Worm (Caenorhabditis elegans) whole organism, L3 larva: Measurements from ENCODE around the gene gen-1.

Source experiments
- R02D3.7 ChIP-seq: fragments of 150-350 bp; optimal IDR thresholded peaks from 2 replicates; lab custom pipeline; 2014; ENCODE audit warnings: missing biosample characterization, missing genetic modification characterization
- ZK546.5 ChIP-seq: sonication (generic microtip); optimal IDR thresholded peaks from 2 replicates; lab custom pipeline; 2017; ENCODE audit warnings: missing biosample characterization, missing genetic modification characterization
- aly-2 ChIP-seq: fragments of 150-350 bp; optimal IDR thresholded peaks from 2 replicates; lab custom pipeline; 2014; ENCODE audit warnings: missing biosample characterization, missing genetic modification characterization
- ama-1 ChIP-seq: fragments of 150-350 bp; optimal IDR thresholded peaks from 2 replicates; lab custom pipeline; 2018
- ceh-16 ChIP-seq: sonication (generic microtip); optimal IDR thresholded peaks from 2 replicates; lab custom pipeline; 2017; ENCODE audit warnings: missing biosample characterization, missing genetic modification characterization
- ceh-28 ChIP-seq: fragments of 150-350 bp; optimal IDR thresholded peaks from 2 replicates; lab custom pipeline; 2014; ENCODE audit warnings: missing biosample characterization, missing genetic modification reagents, missing genetic modification characterization
- ceh-82 ChIP-seq: fragments of 150-350 bp; optimal IDR thresholded peaks from 2 replicates; lab custom pipeline; 2014; ENCODE audit warnings: missing biosample characterization, missing genetic modification characterization
- ceh-9 ChIP-seq: sonication (generic microtip); optimal IDR thresholded peaks from 2 replicates; lab custom pipeline; 2018; ENCODE audit warnings: missing biosample characterization, missing genetic modification characterization
- daf-12 ChIP-seq: fragments of 150-350 bp; optimal IDR thresholded peaks from 2 replicates; lab custom pipeline; 2014; ENCODE audit warnings: missing biosample characterization, missing genetic modification reagents, missing genetic modification characterization
- egl-27 ChIP-seq: sonication (generic microtip); optimal IDR thresholded peaks from 4 replicates; lab custom pipeline; 2017; ENCODE audit warnings: missing biosample characterization, missing genetic modification reagents, missing genetic modification characterization
- egl-5 ChIP-seq: fragments of 150-350 bp; optimal IDR thresholded peaks from 2 replicates; lab custom pipeline; 2017; ENCODE audit warnings: missing biosample characterization, missing genetic modification reagents, missing genetic modification characterization, inconsistent platforms
- elt-1 ChIP-seq: fragments of 150-350 bp; optimal IDR thresholded peaks from 2 replicates; lab custom pipeline; 2014; ENCODE audit warnings: missing biosample characterization, missing genetic modification characterization
- elt-2 ChIP-seq: sonication (generic microtip); optimal IDR thresholded peaks from 2 replicates; lab custom pipeline; 2016; ENCODE audit warnings: missing genetic modification reagents, mild to moderate bottlenecking, missing genetic modification characterization, missing compliant biosample characterization
- eor-1 ChIP-seq, 2 experiments: fragments of 150-350 bp; optimal IDR thresholded peaks; 2 replicates each; lab custom pipeline; 2014 to 2018; ENCODE audit warnings: missing biosample characterization in 2 of 2, missing genetic modification characterization in 2 of 2
- fkh-10 ChIP-seq: sonication (generic microtip); optimal IDR thresholded peaks from 2 replicates; lab custom pipeline; 2017; ENCODE audit warnings: missing biosample characterization, missing genetic modification reagents, missing genetic modification characterization
- fkh-2 ChIP-seq: fragments of 150-350 bp; optimal IDR thresholded peaks from 2 replicates; lab custom pipeline; 2014; ENCODE audit warnings: missing biosample characterization, missing genetic modification reagents, missing genetic modification characterization
- fos-1 ChIP-seq: fragments of 150-350 bp; optimal IDR thresholded peaks from 2 replicates; lab custom pipeline; 2014; ENCODE audit warnings: missing biosample characterization, missing genetic modification characterization
- hmg-11 ChIP-seq: sonication (generic microtip); optimal IDR thresholded peaks from 2 replicates; lab custom pipeline; 2016; ENCODE audit warnings: missing genetic modification characterization, missing compliant biosample characterization
- jun-1 ChIP-seq: fragments of 150-350 bp; optimal IDR thresholded peaks from 2 replicates; lab custom pipeline; 2014; ENCODE audit warnings: missing biosample characterization, missing genetic modification reagents, missing genetic modification characterization
- lin-15B ChIP-seq: fragments of 150-350 bp; optimal IDR thresholded peaks from 2 replicates; lab custom pipeline; 2014; ENCODE audit warnings: missing biosample characterization, missing genetic modification characterization
- lin-39 ChIP-seq: fragments of 150-350 bp; optimal IDR thresholded peaks from 2 replicates; lab custom pipeline; 2018; ENCODE audit warnings: missing biosample characterization, missing genetic modification reagents, missing genetic modification characterization
- mml-1 ChIP-seq: fragments of 150-350 bp; sonication (generic microtip); optimal IDR thresholded peaks from 3 replicates; lab custom pipeline; 2014; ENCODE audit warnings: missing biosample characterization, missing genetic modification characterization
- nfya-1 ChIP-seq: sonication (generic microtip); optimal IDR thresholded peaks from 2 replicates; lab custom pipeline; 2017; ENCODE audit warnings: missing genetic modification characterization, mild to moderate bottlenecking, missing compliant biosample characterization, antibody characterized with exemption, moderate library complexity; ENCODE audit not compliant: insufficient read depth
- nhr-12 ChIP-seq: fragments of 150-350 bp; optimal IDR thresholded peaks from 2 replicates; lab custom pipeline; 2014; ENCODE audit warnings: missing biosample characterization, missing genetic modification characterization
- nhr-23 ChIP-seq: fragments of 150-350 bp; optimal IDR thresholded peaks from 2 replicates; lab custom pipeline; 2014; ENCODE audit warnings: missing biosample characterization, missing genetic modification reagents, missing genetic modification characterization
- nhr-237 ChIP-seq: fragments of 150-350 bp; optimal IDR thresholded peaks from 2 replicates; lab custom pipeline; 2014; ENCODE audit warnings: missing biosample characterization, missing genetic modification characterization
- nhr-25 ChIP-seq: sonication (generic microtip); optimal IDR thresholded peaks from 2 replicates; lab custom pipeline; 2017; ENCODE audit warnings: missing biosample characterization, missing genetic modification characterization
- nhr-28 ChIP-seq: fragments of 150-350 bp; optimal IDR thresholded peaks from 2 replicates; lab custom pipeline; 2014; ENCODE audit warnings: missing biosample characterization, missing genetic modification characterization
- nhr-43 ChIP-seq: sonication (generic microtip); optimal IDR thresholded peaks from 2 replicates; lab custom pipeline; 2016; ENCODE audit warnings: mild to moderate bottlenecking, missing genetic modification characterization, missing compliant biosample characterization; ENCODE audit not compliant: poor library complexity, severe bottlenecking
- nhr-67 ChIP-seq: fragments of 150-350 bp; optimal IDR thresholded peaks from 2 replicates; lab custom pipeline; 2014; ENCODE audit warnings: missing biosample characterization, missing genetic modification characterization
- nhr-76 ChIP-seq: fragments of 150-350 bp; sonication (generic microtip); optimal IDR thresholded peaks from 5 replicates; lab custom pipeline; 2014; ENCODE audit warnings: missing biosample characterization, missing genetic modification characterization
- pha-4 ChIP-seq: fragments of 150-350 bp; optimal IDR thresholded peaks from 2 replicates; lab custom pipeline; 2014; ENCODE audit warnings: missing biosample characterization, missing genetic modification reagents, missing genetic modification characterization
- pqm-1 ChIP-seq: fragments of 150-350 bp; optimal IDR thresholded peaks from 2 replicates; lab custom pipeline; 2017; ENCODE audit warnings: missing biosample characterization, missing genetic modification characterization, inconsistent platforms
- tbx-2 ChIP-seq: sonication (generic microtip); optimal IDR thresholded peaks from 2 replicates; lab custom pipeline; 2016; ENCODE audit warnings: mild to moderate bottlenecking, missing genetic modification characterization, missing compliant biosample characterization
- unc-39 ChIP-seq: sonication (generic microtip); optimal IDR thresholded peaks from 4 replicates; lab custom pipeline; 2017; ENCODE audit warnings: missing biosample characterization, missing genetic modification characterization
- unc-62 ChIP-seq: fragments of 150-350 bp; sonication (generic microtip); optimal IDR thresholded peaks from 4 replicates; lab custom pipeline; 2014; ENCODE audit warnings: missing biosample characterization, missing genetic modification reagents, missing genetic modification characterization
- ztf-11 ChIP-seq: fragments of 150-350 bp; optimal IDR thresholded peaks from 2 replicates; lab custom pipeline; 2014; ENCODE audit warnings: missing biosample characterization, missing genetic modification characterization
- ztf-4 ChIP-seq: fragments of 150-350 bp; optimal IDR thresholded peaks from 2 replicates; lab custom pipeline; 2014; ENCODE audit warnings: missing biosample characterization, missing genetic modification characterization

The gen-1 gene

DNA sequence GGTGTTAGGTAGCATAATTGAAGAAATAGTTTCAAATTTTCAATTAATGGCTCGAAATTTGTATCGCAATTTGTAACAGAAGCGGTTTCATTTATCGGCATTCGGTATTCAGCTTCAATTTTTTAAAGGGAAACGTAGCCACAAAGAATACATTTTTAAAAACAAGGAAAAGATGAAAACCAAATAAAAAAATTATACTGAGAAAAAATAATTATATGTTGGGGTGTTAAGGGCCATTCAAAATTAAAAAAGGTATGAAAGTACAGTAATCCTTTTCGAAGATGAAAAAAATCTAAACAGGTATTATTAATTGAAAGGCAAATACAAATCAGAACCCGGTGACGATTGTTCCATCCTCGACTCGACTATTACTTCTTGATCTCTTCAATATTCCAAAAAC is 10.3 kb upstream of the gen-1 start, which contains the start of gene srg-1:
srg-1 (minus strand) TSS at position 101 of the 400 bp plus-strand sequence.
- TF ChIP-seq ZK546.5 (no peak), nhr-23 (no peak), fkh-2 (tag; lab: Kevin White, UChicago) (no peak), egl-27 (tag; lab: Kevin White, UChicago) (no peak), lin-39 (tag; lab: Kevin White, UChicago) (no peak), ztf-11 (tag; lab: Kevin White, UChicago) (no peak), lin-15B (no peak), R02D3.7 (tag; lab: Kevin White, UChicago) (no peak), fos-1 (tag; lab: Kevin White, UChicago) (no peak), aly-2 (tag; lab: Kevin White, UChicago) (no peak), elt-2 (tag; lab: Kevin White, UChicago) (no peak), tbx-2 (tag; lab: Kevin White, UChicago) (no peak), pqm-1 (tag; lab: Kevin White, UChicago) (no peak), egl-5 (tag; lab: Kevin White, UChicago) (no peak), nhr-12 (tag; lab: Kevin White, UChicago) (no peak), elt-1 (tag; lab: Kevin White, UChicago) (no peak), nhr-25 (no peak), mml-1 (tag; lab: Kevin White, UChicago) (no peak), ztf-4 (tag; lab: Kevin White, UChicago) (no peak)

DNA sequence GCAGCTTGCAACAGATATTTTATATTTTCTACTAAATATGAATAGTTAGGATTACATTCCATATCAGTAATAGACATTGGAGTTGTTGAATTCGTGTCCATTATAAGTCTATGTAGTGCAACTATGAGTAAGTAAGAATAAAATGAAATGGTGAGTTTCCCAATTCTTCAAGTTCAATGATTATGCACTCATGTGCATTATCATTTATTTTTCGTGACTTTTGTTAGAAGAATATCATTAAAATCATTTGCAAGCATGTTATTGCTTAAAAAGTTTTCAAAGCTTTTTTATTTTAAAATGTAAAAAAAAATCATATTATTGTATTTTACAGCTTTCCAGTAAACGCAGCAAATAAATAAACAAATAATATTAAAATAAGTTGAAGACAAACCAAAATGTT is 8.7 kb upstream of the gen-1 start, which contains the start of gene srg-9:
srg-9 (minus strand) TSS at position 101 of the 400 bp plus-strand sequence.
- no peak for TF ChIP-seq ceh-9 (tag; lab: Kevin White, UChicago)
- no peak for TF ChIP-seq nhr-76 (tag; lab: Kevin White, UChicago)
- TF ChIP-seq nhr-237 (tag; lab: Kevin White, UChicago), result no peak
- no peak for TF ChIP-seq daf-12 (tag; lab: Kevin White, UChicago)
- no peak for TF ChIP-seq ceh-16 (tag; lab: Kevin White, UChicago)
- no peak for TF ChIP-seq ceh-28
- no peak for TF ChIP-seq aly-2 (tag; lab: Kevin White, UChicago)
- TF ChIP-seq, all 47 proteins: peak for 0

DNA sequence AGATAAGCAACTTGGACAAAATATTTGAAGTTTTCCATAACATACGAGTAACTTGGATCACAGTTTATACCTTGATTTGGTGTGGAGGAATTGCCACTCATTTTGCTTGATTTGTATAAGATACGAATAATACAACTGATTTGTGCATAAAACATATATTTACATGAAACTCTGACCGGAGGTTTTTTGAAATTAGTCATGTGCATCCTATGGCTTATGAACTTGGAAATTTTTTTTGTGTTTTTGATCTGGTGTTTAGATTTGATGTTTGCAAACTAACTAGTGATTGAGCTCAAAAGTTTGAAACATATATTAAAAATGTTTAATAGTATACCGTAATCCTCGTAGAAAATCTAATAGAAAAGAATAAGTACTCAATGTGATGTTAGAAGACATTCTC is 6.8 kb upstream of the gen-1 start, which contains the start of gene srg-8:
srg-8 (minus strand) TSS at position 101 of the 400 bp plus-strand sequence.
- TF ChIP-seq eor-1 (tag; optimal IDR thresholded peaks at IDR 0.05; lab: Kevin White, UChicago), result no peak
- TF ChIP-seq unc-62 (GFP tag; lab: Kevin White, UChicago), result no peak
- no peak for TF ChIP-seq nhr-43 (tag; lab: Kevin White, UChicago)
- TF ChIP-seq fkh-10 (GFP tag; lab: Kevin White, UChicago), result no peak

DNA sequence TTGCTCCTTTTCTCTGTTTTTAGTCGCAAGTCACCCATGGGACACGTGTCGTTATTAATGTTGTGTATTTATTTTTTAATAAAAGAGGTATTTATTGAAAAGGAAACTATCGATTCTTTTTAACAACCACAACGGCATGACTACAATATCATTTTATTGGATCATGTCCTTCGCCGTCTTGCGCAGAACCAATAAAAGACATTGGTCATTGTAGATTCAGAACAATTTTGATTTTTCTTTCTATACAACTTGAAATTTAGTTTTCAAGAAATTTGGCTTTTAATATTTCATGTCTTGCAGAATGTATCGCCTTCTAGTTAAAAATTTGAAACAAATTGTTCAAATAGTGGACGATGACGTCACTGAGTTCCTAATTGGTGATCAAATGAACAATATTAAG is 3.6 kb upstream of the gen-1 start, which contains the start of gene amdh-1:
amdh-1 (plus strand) TSS at position 301 of the 400 bp plus-strand sequence.
- no peak for TF ChIP-seq ama-1 (lab: Kevin White, UChicago)
- no peak for TF ChIP-seq ceh-28
- TF ChIP-seq nhr-237 (tag; lab: Kevin White, UChicago), result no peak
- no peak for TF ChIP-seq nhr-28 (tag; lab: Kevin White, UChicago)
- TF ChIP-seq nfya-1, result no peak
- no peak for TF ChIP-seq unc-39 (tag; lab: Kevin White, UChicago)
- no peak for TF ChIP-seq tbx-2 (tag; lab: Kevin White, UChicago)
- TF ChIP-seq ceh-16 (tag; lab: Kevin White, UChicago), result no peak
- TF ChIP-seq lin-39 (tag; lab: Kevin White, UChicago), result no peak
- TF ChIP-seq ZK546.5, result no peak
- no peak for TF ChIP-seq nhr-67 (tag; lab: Kevin White, UChicago)
- no peak for TF ChIP-seq jun-1 (tag; lab: Kevin White, UChicago)
- TF ChIP-seq hmg-11, result no peak
- no peak for TF ChIP-seq pha-4 (tag; lab: Kevin White, UChicago)
- TF ChIP-seq daf-12 (tag; lab: Kevin White, UChicago), result no peak
- TF ChIP-seq ceh-82, result no peak
- no peak for TF ChIP-seq ztf-11 (tag; lab: Kevin White, UChicago)
- TF ChIP-seq nhr-12 (tag; lab: Kevin White, UChicago), result no peak
- TF ChIP-seq, all 47 proteins: peak for 0
